Fruit fly (Drosophila melanogaster): Measurements from ENCODE around the gene CG13051.

The CG13051 gene

DNA sequence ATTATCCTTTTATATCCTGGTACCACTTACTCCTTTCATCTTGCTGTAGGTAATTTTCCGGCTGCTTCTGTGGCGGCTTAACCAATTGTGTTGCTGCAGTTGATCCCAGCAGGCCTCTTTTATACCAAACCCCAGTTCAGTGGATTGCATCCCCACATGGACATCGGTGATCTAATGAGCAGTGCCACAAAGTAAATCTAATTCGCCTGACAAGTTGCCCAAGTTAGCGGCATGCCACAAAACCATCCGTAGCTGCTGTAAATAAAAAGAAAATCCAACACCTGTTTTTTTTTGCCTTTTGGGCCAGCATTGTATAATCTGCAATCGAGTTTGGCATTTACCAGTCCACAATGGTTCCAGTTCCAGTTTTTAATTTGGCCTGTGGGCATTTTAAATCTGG, 14.3 kb upstream of the CG13051 start, which contains the start of gene CG13050:
Gene CG13050, minus strand, starts transcription at position 101 of the 400 bp plus-strand sequence.
- TF ChIP-seq CG7101 (tag; optimal IDR thresholded peaks at IDR 0.05): no peak
- TF ChIP-seq pad (GFP tag; optimal IDR thresholded peaks at IDR 0.05): no peak
- TF ChIP-seq Clk (GFP tag; optimal IDR thresholded peaks at IDR 0.05): no peak
- no peak for TF ChIP-seq CG11617 (GFP tag; optimal IDR thresholded peaks at IDR 0.05)
- no peak for TF ChIP-seq toe (GFP tag; optimal IDR thresholded peaks at IDR 0.05)
- no peak for TF ChIP-seq CG33017 (tag; optimal IDR thresholded peaks at IDR 0.05)
- TF ChIP-seq CG12768 (GFP tag; optimal IDR thresholded peaks at IDR 0.05): no peak
- TF ChIP-seq CG14711 (tag; optimal IDR thresholded peaks at IDR 0.05): no peak
- no peak for TF ChIP-seq Crg-1 (GFP tag; optimal IDR thresholded peaks at IDR 0.05)
- no peak for TF ChIP-seq cic (GFP tag; optimal IDR thresholded peaks at IDR 0.05)
- no peak for TF ChIP-seq Mnt (GFP tag; optimal IDR thresholded peaks at IDR 0.05)
- no peak for TF ChIP-seq Hr96 (GFP tag; optimal IDR thresholded peaks at IDR 0.05)
- TF ChIP-seq kay (GFP tag; ENCODE audit: borderline replicate concordance): no peak
- TF ChIP-seq tj (GFP tag; optimal IDR thresholded peaks at IDR 0.05): no peak

dm6 chr3L:16277135-16277534, 12.2 kb upstream of the CG13051 start, which contains the start of gene CG13065:
TSS of gene CG13065 (plus strand) at chr3L:16277435.
- TF ChIP-seq CG5204 (GFP tag; optimal IDR thresholded peaks at IDR 0.05): no peak
- no peak for TF ChIP-seq ovo (GFP tag; optimal IDR thresholded peaks at IDR 0.05)
- no peak for TF ChIP-seq Hr96 (GFP tag; optimal IDR thresholded peaks at IDR 0.05)

dm6 chr3L:16275391-16276017, 10.6 kb upstream of the CG13051 start:
- TF ChIP-seq ovo (GFP tag; optimal IDR thresholded peaks at IDR 0.05) (no peak), Crg-1 (GFP tag; optimal IDR thresholded peaks at IDR 0.05) (no peak), kay (GFP tag; ENCODE audit: borderline replicate concordance) (no peak), CG11617 (GFP tag; optimal IDR thresholded peaks at IDR 0.05) (no peak), cic (GFP tag; optimal IDR thresholded peaks at IDR 0.05) (no peak), Hr96 (GFP tag; optimal IDR thresholded peaks at IDR 0.05) (no peak), CG5204 (GFP tag; optimal IDR thresholded peaks at IDR 0.05) (no peak), bab1 (GFP tag; optimal IDR thresholded peaks at IDR 0.05) (no peak), CG7045 (GFP tag; optimal IDR thresholded peaks at IDR 0.05) (no peak), CG7101 (tag; optimal IDR thresholded peaks at IDR 0.05) (no peak), pad (GFP tag; optimal IDR thresholded peaks at IDR 0.05) (no peak), Clk (GFP tag; optimal IDR thresholded peaks at IDR 0.05) (no peak)

- no peak for TF ChIP-seq ovo (GFP tag; optimal IDR thresholded peaks at IDR 0.05)
- TF ChIP-seq CG7045 (GFP tag; optimal IDR thresholded peaks at IDR 0.05): no peak
- no peak for TF ChIP-seq CG5204 (GFP tag; optimal IDR thresholded peaks at IDR 0.05)
- TF ChIP-seq cic (GFP tag; optimal IDR thresholded peaks at IDR 0.05): no peak
- no peak for TF ChIP-seq CG12768 (GFP tag; optimal IDR thresholded peaks at IDR 0.05)
- no peak for TF ChIP-seq Clk (GFP tag; optimal IDR thresholded peaks at IDR 0.05)
- no peak for TF ChIP-seq pad (GFP tag; optimal IDR thresholded peaks at IDR 0.05)
- no peak for TF ChIP-seq cnc (optimal IDR thresholded peaks at IDR 0.05)
- no peak for TF ChIP-seq tj (GFP tag; optimal IDR thresholded peaks at IDR 0.05)
- TF ChIP-seq Crg-1 (GFP tag; optimal IDR thresholded peaks at IDR 0.05): no peak
- no peak for TF ChIP-seq CG11617 (GFP tag; optimal IDR thresholded peaks at IDR 0.05)
- TF ChIP-seq Hr96 (GFP tag; optimal IDR thresholded peaks at IDR 0.05): no peak
- TF ChIP-seq CG14711 (tag; optimal IDR thresholded peaks at IDR 0.05): no peak
- no peak for TF ChIP-seq kay (GFP tag; ENCODE audit: borderline replicate concordance)
- no peak for TF ChIP-seq bab1 (GFP tag; optimal IDR thresholded peaks at IDR 0.05)
- no peak for TF ChIP-seq CG7101 (tag; optimal IDR thresholded peaks at IDR 0.05)
- TF ChIP-seq Mnt (GFP tag; optimal IDR thresholded peaks at IDR 0.05): no peak
- no peak for TF ChIP-seq CG1620 (GFP tag; optimal IDR thresholded peaks at IDR 0.05)
- no peak for TF ChIP-seq CG33017 (tag; optimal IDR thresholded peaks at IDR 0.05)
- TF ChIP-seq toe (GFP tag; optimal IDR thresholded peaks at IDR 0.05): no peak
Observed at dm6 chr3L:16272338-16272959, 7.5 kb upstream of the CG13051 start, which contains the start of gene CG13066. TSS of gene CG13066 (plus strand) at chr3L:16272909.

dm6 chr3L:16270802-16271332, 6.0 kb upstream of the CG13051 start, which contains the start of the genes CG34248 and CG13067:
TSS of gene CG34248 (minus strand) at chr3L:16270902.
TSS of gene CG13067 (plus strand) at chr3L:16271282.
- TF ChIP-seq CG7101 (tag; optimal IDR thresholded peaks at IDR 0.05) (no peak), bab1 (GFP tag; optimal IDR thresholded peaks at IDR 0.05) (no peak), Hr96 (GFP tag; optimal IDR thresholded peaks at IDR 0.05) (no peak), kay (GFP tag; ENCODE audit: borderline replicate concordance) (no peak), CG11617 (GFP tag; optimal IDR thresholded peaks at IDR 0.05) (no peak), cnc (optimal IDR thresholded peaks at IDR 0.05) (no peak), Clk (GFP tag; optimal IDR thresholded peaks at IDR 0.05) (no peak), Mnt (GFP tag; optimal IDR thresholded peaks at IDR 0.05) (no peak), CG12768 (GFP tag; optimal IDR thresholded peaks at IDR 0.05) (no peak), ovo (GFP tag; optimal IDR thresholded peaks at IDR 0.05) (no peak), CG5204 (GFP tag; optimal IDR thresholded peaks at IDR 0.05) (no peak), Crg-1 (GFP tag; optimal IDR thresholded peaks at IDR 0.05) (no peak), CG1620 (GFP tag; optimal IDR thresholded peaks at IDR 0.05) (no peak), CG33017 (tag; optimal IDR thresholded peaks at IDR 0.05) (no peak), pad (GFP tag; optimal IDR thresholded peaks at IDR 0.05) (no peak)

dm6 chr3L:16269092-16269491, 4.2 kb upstream of the CG13051 start, which contains the start of gene CG13068:
TSS of gene CG13068 (plus strand) at chr3L:16269392.
- TF ChIP-seq ovo (GFP tag; optimal IDR thresholded peaks at IDR 0.05) (no peak), CG1620 (GFP tag; optimal IDR thresholded peaks at IDR 0.05) (no peak), Clk (GFP tag; optimal IDR thresholded peaks at IDR 0.05) (no peak)
